Worm (Caenorhabditis elegans): ENCODE data around the gene C44C10.3.

C44C10.3 gene

ce11 chrX:11738602-11739100 lies 36.3 kb downstream of the C44C10.3 start, which contains the start of gene nspa-9:
Gene nspa-9, plus strand, starts transcription at chrX:11739050.
- TF ChIP-seq aly-1 (tag; optimal IDR thresholded peaks at IDR 0.05) (no peak), flt-1 (GFP tag; IDR thresholded peaks at IDR 0.05) (no peak), hmbx-1 (tag; optimal IDR thresholded peaks at IDR 0.05) (no peak), F13C5.2 (tag; optimal IDR thresholded peaks at IDR 0.05) (no peak), scrt-1 (GFP tag; IDR thresholded peaks at IDR 0.05) (no peak), B0310.2 (tag; optimal IDR thresholded peaks at IDR 0.05) (no peak), tbx-11 (GFP tag; IDR thresholded peaks at IDR 0.05) (no peak)

DNA sequence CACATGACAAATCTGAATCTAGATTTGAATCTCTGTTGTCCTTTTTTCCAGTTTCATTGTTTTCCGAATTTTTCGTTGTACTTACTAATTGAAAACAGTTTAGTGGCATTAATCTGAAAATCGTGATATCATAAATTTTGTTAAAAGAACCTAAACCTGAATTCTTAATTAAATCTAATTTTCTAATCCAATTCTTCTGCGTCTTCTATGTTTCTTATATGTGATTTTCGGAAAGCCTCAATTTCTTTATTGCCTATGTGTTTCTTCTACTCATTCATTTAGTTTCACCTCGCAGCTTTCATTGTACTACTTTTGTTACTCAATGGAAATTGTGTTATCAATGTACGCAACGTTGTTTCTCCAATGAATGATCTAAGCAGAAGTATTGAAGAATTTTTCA lies 41.4 kb downstream of the C44C10.3 start:
- TF ChIP-seq hmg-4 (GFP tag; optimal IDR thresholded peaks at IDR 0.05) = no peak
- TF ChIP-seq ceh-13 (GFP tag; optimal IDR thresholded peaks at IDR 0.05) = no peak
- TF ChIP-seq pes-1 (GFP tag; IDR thresholded peaks at IDR 0.05) = no peak
- TF ChIP-seq ceh-36 (tag; optimal IDR thresholded peaks at IDR 0.05) = no peak
- no peak for TF ChIP-seq F13C5.2 (tag; optimal IDR thresholded peaks at IDR 0.05)
- no peak for TF ChIP-seq sea-1 (GFP tag; conservative IDR thresholded peaks at IDR 0.05)
- no peak for TF ChIP-seq aly-1 (tag; optimal IDR thresholded peaks at IDR 0.05)
- TF ChIP-seq ama-1 (optimal IDR thresholded peaks at IDR 0.05) = no peak
- TF ChIP-seq tbx-11 (GFP tag; IDR thresholded peaks at IDR 0.05) = no peak
- no peak for TF ChIP-seq tbx-37 (GFP tag; conservative IDR thresholded peaks at IDR 0.05)

DNA sequence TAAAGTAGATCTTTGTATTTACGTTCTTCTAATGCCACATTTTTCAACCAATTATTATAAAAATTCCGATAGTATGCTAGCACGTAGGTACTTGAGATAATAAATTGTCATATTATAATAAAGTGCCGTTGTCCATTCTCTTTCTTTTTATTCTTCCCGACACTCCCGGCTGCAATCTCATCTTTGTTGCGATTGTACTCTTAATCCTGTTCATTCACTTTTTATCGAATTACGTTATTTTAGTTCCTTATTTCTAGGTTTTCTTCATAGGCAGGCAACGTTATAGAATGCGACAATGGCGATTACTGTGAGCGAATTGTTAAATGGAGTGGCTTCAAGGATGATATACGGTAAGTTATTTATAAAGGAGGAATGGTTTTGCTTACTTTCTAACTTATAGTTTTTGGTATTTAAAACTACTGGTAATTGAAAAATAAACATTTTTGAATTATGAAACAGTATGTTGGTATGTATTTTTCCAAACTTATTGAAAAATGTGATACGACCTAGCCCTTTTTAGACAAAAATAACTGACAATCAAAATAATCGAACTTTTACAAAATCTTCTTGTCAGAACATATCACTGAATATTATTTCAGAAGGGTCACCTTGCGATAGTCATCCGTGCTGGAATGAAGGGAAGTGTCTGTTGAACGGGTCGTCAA lies 43.6 kb downstream of the C44C10.3 start, which contains the start of gene C40H5.2:
Gene C40H5.2, plus strand, starts transcription at position 256 of the 665 bp plus-strand sequence.
- no peak for TF ChIP-seq ama-1 (optimal IDR thresholded peaks at IDR 0.05)
- TF ChIP-seq hmg-4 (GFP tag; optimal IDR thresholded peaks at IDR 0.05) = no peak
- TF ChIP-seq flt-1 (GFP tag; IDR thresholded peaks at IDR 0.05) = no peak
- no peak for TF ChIP-seq ets-7 (tag; optimal IDR thresholded peaks at IDR 0.05)
- no peak for TF ChIP-seq tbx-11 (GFP tag; IDR thresholded peaks at IDR 0.05)
- TF ChIP-seq ceh-36 (tag; optimal IDR thresholded peaks at IDR 0.05) = no peak
- no peak for TF ChIP-seq aly-1 (tag; optimal IDR thresholded peaks at IDR 0.05)
- TF ChIP-seq tbx-37 (GFP tag; conservative IDR thresholded peaks at IDR 0.05) = no peak
- no peak for TF ChIP-seq B0310.2 (tag; optimal IDR thresholded peaks at IDR 0.05)
- TF ChIP-seq F13C5.2 (tag; optimal IDR thresholded peaks at IDR 0.05) = no peak
- TF ChIP-seq tra-4 (tag; optimal IDR thresholded peaks at IDR 0.05) = no peak
- no peak for TF ChIP-seq hmbx-1 (tag; optimal IDR thresholded peaks at IDR 0.05)
- no peak for TF ChIP-seq pes-1 (GFP tag; IDR thresholded peaks at IDR 0.05)
- no peak for TF ChIP-seq hnd-1 (tag; optimal IDR thresholded peaks at IDR 0.05)
- TF ChIP-seq sea-1 (GFP tag; conservative IDR thresholded peaks at IDR 0.05) = no peak
- no peak for TF ChIP-seq scrt-1 (GFP tag; IDR thresholded peaks at IDR 0.05)
- no peak for TF ChIP-seq ceh-13 (GFP tag; optimal IDR thresholded peaks at IDR 0.05)

DNA sequence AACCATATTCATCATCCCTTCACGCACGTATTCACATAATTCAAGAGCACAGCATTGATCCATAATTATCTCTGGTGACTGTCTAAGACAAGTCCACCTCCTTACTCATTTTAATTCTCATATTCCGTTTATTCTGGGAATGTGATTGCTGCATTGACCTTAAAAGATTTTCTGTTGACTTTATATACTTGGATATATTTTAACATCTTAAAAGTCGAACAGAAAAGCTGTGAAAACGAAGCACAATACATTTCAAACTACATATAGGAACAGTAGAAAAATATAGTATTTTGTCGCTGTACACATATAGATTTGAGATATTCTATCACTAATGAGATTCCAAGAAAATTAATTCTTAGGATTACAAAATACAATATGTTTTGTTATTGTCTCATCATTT lies 50.0 kb downstream of the C44C10.3 start:
- TF ChIP-seq aly-1 (tag; optimal IDR thresholded peaks at IDR 0.05) (no peak), hmbx-1 (tag; optimal IDR thresholded peaks at IDR 0.05) (no peak), tra-4 (tag; optimal IDR thresholded peaks at IDR 0.05) (no peak), hmg-4 (GFP tag; optimal IDR thresholded peaks at IDR 0.05) (no peak), ceh-36 (tag; optimal IDR thresholded peaks at IDR 0.05) (no peak), pes-1 (GFP tag; IDR thresholded peaks at IDR 0.05) (no peak), sea-1 (GFP tag; conservative IDR thresholded peaks at IDR 0.05) (no peak), scrt-1 (GFP tag; IDR thresholded peaks at IDR 0.05) (no peak), flt-1 (GFP tag; IDR thresholded peaks at IDR 0.05) (no peak), ceh-13 (GFP tag; optimal IDR thresholded peaks at IDR 0.05) (no peak)

- no peak for TF ChIP-seq pes-1 (GFP tag; IDR thresholded peaks at IDR 0.05)
These were observed 50.8 kb downstream of the C44C10.3 start for ce11 chrX:11753155-11753554.

Measured in whole organism, early embryonic.